Fruit fly (Drosophila melanogaster): ENCODE data around the gene Bre1.
A peak's percentile ranks its signal among the peaks of the same experiment; 100 is the strongest.

The Bre1 gene

dm6 chr3L:5770113-5770798, 23.7 kb downstream of the Bre1 start:
- TF ChIP-seq sug (tag; optimal IDR thresholded peaks at IDR 0.05) (no peak), tgo (GFP tag; IDR thresholded peaks at IDR 0.05) (no peak), Nf-YC (tag; optimal IDR thresholded peaks at IDR 0.05) (no peak), CG8388 (GFP tag; optimal IDR thresholded peaks at IDR 0.05) (no peak), CG17385 (GFP tag; optimal IDR thresholded peaks at IDR 0.05) (no peak), H2.0 (GFP tag; IDR thresholded peaks at IDR 0.05) (no peak), CG13624 (GFP tag; optimal IDR thresholded peaks at IDR 0.05) (no peak), dmrt99B (tag; optimal IDR thresholded peaks at IDR 0.05) (no peak), nom (GFP tag; optimal IDR thresholded peaks at IDR 0.05) (peak; percentile 97), CG12659 (GFP tag; optimal IDR thresholded peaks at IDR 0.05) (no peak), onecut (GFP tag; IDR thresholded peaks at IDR 0.05) (no peak), da (GFP tag; optimal IDR thresholded peaks at IDR 0.05) (no peak), sob (GFP tag; IDR thresholded peaks at IDR 0.05) (no peak), CG1024 (GFP tag; IDR thresholded peaks at IDR 0.05) (no peak), CG1602 (GFP tag; optimal IDR thresholded peaks at IDR 0.05) (no peak), sens (GFP tag) (no peak), YL-1 (GFP tag; optimal IDR thresholded peaks at IDR 0.05) (peak; percentile 58), ssp (GFP tag; IDR thresholded peaks at IDR 0.05) (no peak), en (GFP tag; optimal IDR thresholded peaks at IDR 0.05) (no peak), Dek (tag; optimal IDR thresholded peaks at IDR 0.05) (no peak), br (optimal IDR thresholded peaks at IDR 0.05) (no peak), Sox100B (GFP tag; optimal IDR thresholded peaks at IDR 0.05) (no peak), jumu (GFP tag; optimal IDR thresholded peaks at IDR 0.05) (no peak), CG12744 (GFP tag; optimal IDR thresholded peaks at IDR 0.05) (no peak), tll (GFP tag; optimal IDR thresholded peaks at IDR 0.05) (no peak), CG9437 (GFP tag; optimal IDR thresholded peaks at IDR 0.05) (no peak), Adf1 (GFP tag; IDR thresholded peaks at IDR 0.05) (peak; percentile 76), pum (GFP tag; optimal IDR thresholded peaks at IDR 0.05) (no peak), lab (GFP tag; optimal IDR thresholded peaks at IDR 0.05) (no peak), CG17328 (GFP tag; IDR thresholded peaks at IDR 0.05) (no peak), cwo (GFP tag; optimal IDR thresholded peaks at IDR 0.05) (peak; percentile 87), ash1 (GFP tag; optimal IDR thresholded peaks at IDR 0.05) (no peak), CG2199 (GFP tag; IDR thresholded peaks at IDR 0.05) (no peak), Dbx (GFP tag; IDR thresholded peaks at IDR 0.05) (no peak), CG3163 (GFP tag; optimal IDR thresholded peaks at IDR 0.05) (no peak), bbx (GFP tag; IDR thresholded peaks at IDR 0.05; ENCODE audit: partially characterized antibody) (no peak), Max (GFP tag; optimal IDR thresholded peaks at IDR 0.05) (no peak), Eip74EF (GFP tag; optimal IDR thresholded peaks at IDR 0.05) (no peak), stwl (tag; optimal IDR thresholded peaks at IDR 0.05) (no peak), Pdp1 (GFP tag; optimal IDR thresholded peaks at IDR 0.05) (no peak), knrl (GFP tag; IDR thresholded peaks at IDR 0.05; ENCODE audit: partially characterized antibody) (no peak), CG32772 (GFP tag; IDR thresholded peaks at IDR 0.05) (0 out of 2 replicates have a peak, but pooled peaks have one; percentile 11), CG17568 (GFP tag; optimal IDR thresholded peaks at IDR 0.05) (no peak), CG10321 (GFP tag; IDR thresholded peaks at IDR 0.05) (no peak), CG8478 (optimal IDR thresholded peaks at IDR 0.05) (no peak), slp2 (GFP tag; optimal IDR thresholded peaks at IDR 0.05) (no peak), fu2 (GFP tag; optimal IDR thresholded peaks at IDR 0.05) (no peak), Myb (GFP tag; optimal IDR thresholded peaks at IDR 0.05) (no peak), h (optimal IDR thresholded peaks at IDR 0.05) (no peak), chinmo (GFP tag; IDR thresholded peaks at IDR 0.05; ENCODE audit: partially characterized antibody) (0 out of 4 replicates have a peak, but pooled peaks have one; percentile 55), CG8765 (GFP tag; IDR thresholded peaks at IDR 0.05) (no peak)

Data from whole organism, embryonic.